Fruit fly (Drosophila melanogaster) Kc167 (cell line): Measurements from ENCODE around the gene Plzf.

ENCODE experiments used
- Myc ChIP-seq: fragments of >200 bp; optimal IDR thresholded peaks from 2 replicates; lab custom pipeline; 2017; ENCODE audit warnings: missing external identifiers
- Sin3A ChIP-seq: fragments of >200 bp; optimal IDR thresholded peaks from 2 replicates; lab custom pipeline; 2018; ENCODE audit warnings: missing external identifiers
- h ChIP-seq: fragments of >200 bp; optimal IDR thresholded peaks from 3 replicates; lab custom pipeline; 2018; ENCODE audit warnings: missing external identifiers
- insv ChIP-seq: fragments of >200 bp; optimal IDR thresholded peaks from 3 replicates; lab custom pipeline; 2018; ENCODE audit warnings: missing external identifiers
- psq ChIP-seq: fragments of >200 bp; optimal IDR thresholded peaks from 2 replicates; lab custom pipeline; 2017; ENCODE audit warnings: missing external identifiers
- ttk ChIP-seq: sonication (Bioruptor generic); optimal IDR thresholded peaks from 2 replicates; lab custom pipeline; 2017; ENCODE audit warnings: missing external identifiers

The Plzf gene

dm6 chr2L:12045941-12046855 is 2.5 kb downstream of the Plzf start, which contains the start of gene CG6770:
Gene CG6770 (minus strand): TSS chr2L:12046118.
- TF ChIP-seq ttk (lab: Kevin White, UChicago) (no peak), Sin3A (no peak), h (lab: Kevin White, UChicago) (no peak), psq (lab: Kevin White, UChicago) (no peak), Myc (lab: Kevin White, UChicago) (no peak), insv (lab: Kevin White, UChicago) (no peak)

dm6 chr2L:12045578-12045940 is 3.2 kb downstream of the Plzf start:
- TF ChIP-seq insv (lab: Kevin White, UChicago) (no peak), psq (lab: Kevin White, UChicago) (no peak), Sin3A (no peak), h (lab: Kevin White, UChicago) (no peak)

- TF ChIP-seq Myc (lab: Kevin White, UChicago) (no peak), psq (lab: Kevin White, UChicago) (no peak)
Measured at dm6 chr2L:12044613-12045350, 3.9 kb downstream of the Plzf start, which contains the start of gene CG6785. Gene CG6785 (minus strand): TSS chr2L:12045200.

- TF ChIP-seq psq (lab: Kevin White, UChicago): no peak
- TF ChIP-seq Sin3A: no peak
- TF ChIP-seq insv (lab: Kevin White, UChicago): no peak
- TF ChIP-seq h (lab: Kevin White, UChicago): no peak
Measured at dm6 chr2L:12040510-12040909, 8.2 kb downstream of the Plzf start, which contains the start of gene CG6766. Gene CG6766 (minus strand): TSS chr2L:12040689.

DNA sequence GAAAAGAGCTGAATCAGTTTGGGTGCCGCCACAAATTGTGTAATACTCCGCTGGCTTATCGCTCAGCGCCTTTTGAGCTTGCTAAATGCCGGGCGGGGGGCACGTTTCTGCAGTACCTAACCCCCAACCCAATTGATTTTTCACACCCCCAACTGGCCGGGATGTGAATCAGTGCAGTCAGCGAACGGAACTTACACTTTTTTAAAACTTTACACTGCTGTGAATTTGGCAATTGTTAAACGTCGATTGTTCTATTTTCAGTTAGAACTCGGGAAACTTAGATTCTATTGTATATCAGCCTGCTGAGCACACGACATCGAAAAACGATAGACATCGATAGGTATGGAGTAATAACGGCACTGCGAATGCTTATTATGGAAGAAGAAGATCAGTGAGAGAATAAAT is 10.5 kb downstream of the Plzf start, which contains the start of gene Tom70:
Gene Tom70 (minus strand): TSS at position 335 of the 405 bp plus-strand sequence.
- TF ChIP-seq h (lab: Kevin White, UChicago) (no peak), insv (lab: Kevin White, UChicago) (no peak), ttk (lab: Kevin White, UChicago) (no peak), psq (lab: Kevin White, UChicago) (no peak), Sin3A (no peak), Myc (lab: Kevin White, UChicago) (no peak)

DNA sequence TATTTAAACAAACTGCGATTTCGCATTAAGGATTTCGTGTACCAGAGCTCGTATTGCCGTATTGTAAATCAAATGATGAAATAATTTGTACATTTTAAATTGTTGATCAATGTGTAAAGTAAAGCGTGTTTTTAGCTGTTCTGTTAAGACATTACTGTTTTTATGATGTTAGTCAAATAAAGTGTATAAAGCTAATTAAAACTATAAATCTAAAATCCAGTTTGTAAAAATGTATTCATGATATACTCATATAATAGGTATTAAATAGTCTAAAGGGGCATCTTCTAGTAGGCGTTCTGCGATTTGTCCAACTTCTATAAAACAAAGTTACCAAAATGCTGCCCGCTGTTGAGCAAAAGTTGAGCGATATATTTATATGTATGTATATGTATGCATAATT is 14.8 kb downstream of the Plzf start, which contains the start of gene CG18788:
Gene CG18788 (plus strand): TSS at position 301 of the 400 bp plus-strand sequence.
- TF ChIP-seq insv (lab: Kevin White, UChicago): no peak
- no peak for TF ChIP-seq ttk (lab: Kevin White, UChicago)
- TF ChIP-seq psq (lab: Kevin White, UChicago): no peak
- no peak for TF ChIP-seq Sin3A
- TF ChIP-seq h (lab: Kevin White, UChicago): no peak
- TF ChIP-seq Myc (lab: Kevin White, UChicago): no peak

- TF ChIP-seq h (lab: Kevin White, UChicago): no peak
- TF ChIP-seq Myc (lab: Kevin White, UChicago): no peak
- TF ChIP-seq ttk (lab: Kevin White, UChicago): no peak
- no peak for TF ChIP-seq psq (lab: Kevin White, UChicago)
- TF ChIP-seq insv (lab: Kevin White, UChicago): no peak
- TF ChIP-seq Sin3A: no peak
Measured at dm6 chr2L:12030552-12031131, 18.1 kb downstream of the Plzf start.

DNA sequence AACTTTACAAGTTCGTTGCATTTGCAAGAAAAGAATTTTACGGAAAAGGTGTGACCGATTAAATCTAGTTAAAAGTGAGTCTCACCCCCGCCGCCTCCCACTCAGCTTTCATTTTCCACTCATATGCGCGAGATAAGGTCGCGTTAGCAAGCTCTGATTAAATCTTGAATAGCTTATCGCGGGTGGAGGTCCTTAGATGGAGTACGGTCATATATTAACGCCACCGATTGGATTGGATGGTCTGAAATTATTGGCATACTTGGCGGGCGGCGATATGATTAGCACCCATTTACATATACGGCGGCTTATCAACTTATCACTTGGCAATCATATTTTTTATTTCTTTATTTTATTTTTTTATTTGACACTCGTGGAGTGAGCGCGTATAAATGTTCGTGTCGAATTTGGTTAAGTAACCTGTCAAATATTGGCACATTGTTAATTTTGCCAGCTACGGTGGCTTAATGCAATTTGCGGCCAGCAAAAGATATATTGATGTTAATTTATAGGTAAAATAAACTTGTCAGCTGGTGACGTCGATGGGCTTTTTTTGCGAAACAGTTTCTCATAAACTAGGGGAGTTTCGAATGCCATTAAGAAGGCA is 19.0 kb downstream of the Plzf start:
- no peak for TF ChIP-seq insv (lab: Kevin White, UChicago)
- no peak for TF ChIP-seq Myc (lab: Kevin White, UChicago)
- TF ChIP-seq psq (lab: Kevin White, UChicago): no peak
- TF ChIP-seq h (lab: Kevin White, UChicago): no peak
- no peak for TF ChIP-seq Sin3A
- TF ChIP-seq ttk (lab: Kevin White, UChicago): no peak

DNA sequence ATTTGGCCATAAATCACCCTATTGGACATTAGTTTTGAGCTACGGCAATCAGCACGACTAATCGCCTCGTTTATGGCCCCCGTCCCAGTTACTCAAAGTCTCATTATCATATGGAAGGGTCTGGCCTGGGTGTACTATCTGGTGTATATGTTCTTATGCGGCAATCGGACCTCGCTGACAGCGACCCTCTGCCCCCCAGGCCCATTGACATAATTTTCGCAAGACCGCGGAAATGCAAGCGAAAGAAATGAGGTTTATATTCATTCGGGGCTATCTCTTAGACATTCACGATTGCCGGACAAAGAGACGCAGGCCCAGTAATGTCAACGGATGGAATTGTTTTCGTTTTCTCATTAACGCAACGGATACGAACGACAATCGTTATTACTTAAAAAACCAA is 19.9 kb downstream of the Plzf start:
- TF ChIP-seq psq (lab: Kevin White, UChicago) (no peak), h (lab: Kevin White, UChicago) (no peak), insv (lab: Kevin White, UChicago) (no peak), Myc (lab: Kevin White, UChicago) (no peak), Sin3A (no peak), ttk (lab: Kevin White, UChicago) (no peak)

dm6 chr2L:12028102-12028501 is 20.6 kb downstream of the Plzf start:
- no peak for TF ChIP-seq insv (lab: Kevin White, UChicago)
- no peak for TF ChIP-seq ttk (lab: Kevin White, UChicago)
- TF ChIP-seq Sin3A: no peak
- TF ChIP-seq h (lab: Kevin White, UChicago): no peak

dm6 chr2L:12027435-12027834 is 21.3 kb downstream of the Plzf start, which contains the start of gene dmGlut:
Gene dmGlut (plus strand): TSS chr2L:12027438.
- no peak for TF ChIP-seq Myc (lab: Kevin White, UChicago)
- TF ChIP-seq ttk (lab: Kevin White, UChicago): no peak
- no peak for TF ChIP-seq h (lab: Kevin White, UChicago)
- no peak for TF ChIP-seq Sin3A
- TF ChIP-seq insv (lab: Kevin White, UChicago): no peak
- no peak for TF ChIP-seq psq (lab: Kevin White, UChicago)
